Fruit fly (Drosophila melanogaster) whole organism: ENCODE data around the gene CG8043.

Experiments
- pan ChIP-seq: fragments of >200 bp; optimal IDR thresholded peaks from 2 replicates; lab custom pipeline; 2017
- psq ChIP-seq: fragments of >200 bp; optimal IDR thresholded peaks from 2 replicates; lab custom pipeline; 2017
- usp ChIP-seq: fragments of >200 bp; optimal IDR thresholded peaks from 2 replicates; lab custom pipeline; 2017; ENCODE audit warnings: missing biosample characterization, missing genetic modification characterization, mixed read lengths

DNA sequence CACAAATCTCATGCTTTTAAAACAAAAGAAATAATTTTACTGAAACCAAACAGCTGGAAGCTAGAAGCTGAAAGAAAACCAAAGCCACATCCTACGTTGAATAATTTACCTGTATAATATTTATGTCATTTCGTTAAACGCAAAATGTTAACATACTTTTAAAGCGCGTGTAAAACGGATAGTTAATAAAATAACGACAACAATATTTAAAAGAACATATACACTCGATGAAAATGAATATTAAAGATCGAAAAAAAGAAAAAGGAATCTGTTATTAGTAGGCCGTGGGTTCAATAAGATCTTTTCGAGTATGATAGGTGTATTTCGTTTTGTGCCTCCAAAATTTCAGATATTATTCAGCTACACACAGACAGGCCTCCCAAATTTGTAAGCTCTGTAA is 44.4 kb downstream of the CG8043 start, which contains the start of gene CG8136:
- TF ChIP-seq psq (lab: Kevin White, UChicago) (no peak), usp (no peak), pan (lab: Kevin White, UChicago) (no peak)
